Worm (Caenorhabditis elegans) whole organism, L4 larva: ENCODE measurements around the gene Y46D2A.2.
A peak's percentile ranks its signal among the peaks of the same experiment; 100 is the strongest.

Experiments used
- D1046.2 ChIP-seq: fragments of 200-800 bp; sonication (Bioruptor generic); IDR thresholded peaks from 2 replicates; pipeline ENCODE4 v1.3.6; 2022; ENCODE audit warnings: missing genetic modification characterization, missing compliant biosample characterization
- T26A8.4 ChIP-seq: fragments of 200-800 bp; sonication (Bioruptor generic); IDR thresholded peaks from 2 replicates; pipeline ENCODE4 v1.3.6; 2022; ENCODE audit warnings: missing genetic modification characterization, missing compliant biosample characterization
- Y48G9A.11 ChIP-seq: fragments of 200-800 bp; sonication (Bioruptor generic); IDR thresholded peaks from 2 replicates; pipeline ENCODE4 v1.3.6; 2022; ENCODE audit warnings: missing genetic modification reagents, missing genetic modification characterization, missing compliant biosample characterization
- ama-1 ChIP-seq: fragments of 150-350 bp; optimal IDR thresholded peaks from 2 replicates; lab custom pipeline; 2014; ENCODE audit warnings: inconsistent platforms, mixed read lengths
- ceh-20 ChIP-seq: fragments of 200-800 bp; sonication (Bioruptor generic); IDR thresholded peaks from 2 replicates; pipeline ENCODE4 v1.3.6; 2022; ENCODE audit warnings: missing genetic modification reagents, missing genetic modification characterization, missing compliant biosample characterization
- ceh-32 ChIP-seq: sonication (generic microtip); optimal IDR thresholded peaks from 2 replicates; lab custom pipeline; 2016; ENCODE audit warnings: mild to moderate bottlenecking, missing genetic modification characterization, missing compliant biosample characterization; ENCODE audit not compliant: poor library complexity
- ceh-62 ChIP-seq: sonication (generic microtip); optimal IDR thresholded peaks from 2 replicates; lab custom pipeline; 2017; ENCODE audit warnings: missing biosample characterization, missing genetic modification characterization
- ctbp-1 ChIP-seq: fragments of 200-800 bp; sonication (Bioruptor generic); IDR thresholded peaks from 2 replicates; pipeline ENCODE4 v1.3.6; 2022; ENCODE audit warnings: missing genetic modification reagents, missing genetic modification characterization, missing compliant biosample characterization
- daf-16 ChIP-seq, 3 experiments: sonication (generic microtip); optimal IDR thresholded peaks; 2 replicates each; lab custom pipeline; 2016 to 2017; ENCODE audit warnings: missing genetic modification characterization in 3 of 3, missing genetic modification reagents in 3 of 3, mild to moderate bottlenecking in 2 of 3, missing compliant biosample characterization in 2 of 3, missing biosample characterization in 1 of 3, moderate library complexity in 1 of 3
- daf-19 ChIP-seq: fragments of 200-800 bp; sonication (Bioruptor generic); conservative IDR thresholded peaks from 2 replicates; pipeline ENCODE4 v1.3.6; 2022; ENCODE audit warnings: missing genetic modification characterization, missing compliant biosample characterization
- dmd-6 ChIP-seq: fragments of 200-800 bp; sonication (Bioruptor generic); IDR thresholded peaks from 2 replicates; pipeline ENCODE4 v1.3.6; 2022; ENCODE audit warnings: missing genetic modification reagents, missing genetic modification characterization, missing compliant biosample characterization
- dmd-8 ChIP-seq: fragments of 200-800 bp; sonication (Bioruptor generic); IDR thresholded peaks from 2 replicates; pipeline ENCODE4 v1.3.6; 2022; ENCODE audit warnings: missing genetic modification characterization, missing compliant biosample characterization
- duxl-1 ChIP-seq: sonication (generic microtip); optimal IDR thresholded peaks from 2 replicates; lab custom pipeline; 2016; ENCODE audit warnings: mild to moderate bottlenecking, missing genetic modification characterization, moderate library complexity, missing compliant biosample characterization; ENCODE audit not compliant: poor library complexity
- dve-1 ChIP-seq: sonication (generic microtip); optimal IDR thresholded peaks from 2 replicates; lab custom pipeline; 2017; ENCODE audit warnings: antibody characterized with exemption, mild to moderate bottlenecking, missing genetic modification characterization, missing compliant biosample characterization; ENCODE audit not compliant: insufficient read depth
- fos-1 ChIP-seq: fragments of 150-350 bp; optimal IDR thresholded peaks from 2 replicates; lab custom pipeline; 2014; ENCODE audit warnings: missing biosample characterization, missing genetic modification characterization
- hlh-11 ChIP-seq: fragments of 200-800 bp; sonication (Bioruptor generic); optimal IDR thresholded peaks from 2 replicates; lab custom pipeline; 2018; ENCODE audit warnings: mild to moderate bottlenecking, missing genetic modification characterization, missing compliant biosample characterization
- hmg-1.1 ChIP-seq: fragments of 200-800 bp; sonication (Bioruptor generic); IDR thresholded peaks from 2 replicates; pipeline ENCODE4 v1.3.6; 2022; ENCODE audit warnings: missing genetic modification reagents, missing genetic modification characterization, missing compliant biosample characterization
- lim-7 ChIP-seq: fragments of 200-800 bp; sonication (Bioruptor generic); IDR thresholded peaks from 2 replicates; pipeline ENCODE4 v1.3.6; 2022; ENCODE audit warnings: missing genetic modification characterization, missing compliant biosample characterization
- lin-38 ChIP-seq: fragments of 200-800 bp; sonication (Bioruptor generic); IDR thresholded peaks from 2 replicates; pipeline ENCODE4 v1.3.6; 2022; ENCODE audit warnings: missing genetic modification reagents, missing genetic modification characterization, missing compliant biosample characterization
- lsy-2 ChIP-seq, 2 experiments: fragments of 150-350 bp in 1 of 2; sonication (generic microtip) in 1 of 2; optimal IDR thresholded peaks; 2 replicates each; lab custom pipeline; 2014 to 2017; ENCODE audit warnings: missing biosample characterization in 2 of 2, missing genetic modification characterization in 2 of 2
- madf-5 ChIP-seq, 2 experiments: fragments of 200-800 bp; sonication (Bioruptor generic); IDR thresholded peaks; 2 replicates each; pipeline ENCODE4 v1.3.6; 2022; ENCODE audit warnings: missing compliant biosample characterization in 2 of 2, missing genetic modification characterization in 2 of 2
- mdl-1 ChIP-seq, 2 experiments: fragments of 150-350 bp in 1 of 2; sonication (generic microtip) in 1 of 2; optimal IDR thresholded peaks; 2 replicates each; lab custom pipeline; 2014 to 2017; ENCODE audit warnings: missing biosample characterization in 2 of 2, missing genetic modification characterization in 2 of 2
- mdt-29 ChIP-seq: fragments of 200-800 bp; sonication (Bioruptor generic); IDR thresholded peaks from 2 replicates; pipeline ENCODE4 v1.3.6; 2022; ENCODE audit warnings: missing genetic modification reagents, missing genetic modification characterization, missing compliant biosample characterization
- mxl-2 ChIP-seq: fragments of 200-800 bp; sonication (Bioruptor generic); conservative IDR thresholded peaks from 2 replicates; pipeline ENCODE4 v1.3.6; 2022; ENCODE audit warnings: missing genetic modification reagents, missing genetic modification characterization, missing compliant biosample characterization
- nhr-237 ChIP-seq: sonication (generic microtip); optimal IDR thresholded peaks from 2 replicates; lab custom pipeline; 2017; ENCODE audit warnings: missing biosample characterization, missing genetic modification characterization
- nhr-28 ChIP-seq: fragments of 150-350 bp; optimal IDR thresholded peaks from 2 replicates; lab custom pipeline; 2014; ENCODE audit warnings: missing biosample characterization, missing genetic modification characterization
- nhr-48 ChIP-seq: sonication (generic microtip); optimal IDR thresholded peaks from 2 replicates; lab custom pipeline; 2016; ENCODE audit warnings: mild to moderate bottlenecking, missing genetic modification characterization, missing compliant biosample characterization
- nhr-6 ChIP-seq: fragments of 150-350 bp; optimal IDR thresholded peaks from 2 replicates; lab custom pipeline; 2014; ENCODE audit warnings: missing biosample characterization, missing genetic modification characterization
- php-3 ChIP-seq: fragments of 200-800 bp; sonication (Bioruptor generic); IDR thresholded peaks from 2 replicates; pipeline ENCODE4 v1.3.6; 2022; ENCODE audit warnings: missing genetic modification reagents, missing genetic modification characterization, missing compliant biosample characterization
- pqm-1 ChIP-seq: sonication (generic microtip); optimal IDR thresholded peaks from 2 replicates; lab custom pipeline; 2017; ENCODE audit warnings: missing biosample characterization, missing genetic modification characterization
- saeg-2 ChIP-seq: fragments of 200-800 bp; sonication (Bioruptor generic); IDR thresholded peaks from 2 replicates; pipeline ENCODE4 v1.3.6; 2022; ENCODE audit warnings: missing genetic modification reagents, missing genetic modification characterization, missing compliant biosample characterization
- sdz-12 ChIP-seq: fragments of 200-800 bp; sonication (Bioruptor generic); optimal IDR thresholded peaks from 2 replicates; lab custom pipeline; 2018; ENCODE audit warnings: mild to moderate bottlenecking, missing genetic modification characterization, missing compliant biosample characterization
- skn-1 ChIP-seq: fragments of 150-350 bp; optimal IDR thresholded peaks from 2 replicates; lab custom pipeline; 2014; ENCODE audit warnings: missing biosample characterization, missing genetic modification characterization
- spr-1 ChIP-seq: sonication (generic microtip); optimal IDR thresholded peaks from 2 replicates; lab custom pipeline; 2016; ENCODE audit warnings: mild to moderate bottlenecking, missing genetic modification characterization, missing compliant biosample characterization
- tag-97 ChIP-seq: fragments of 200-800 bp; sonication (Bioruptor generic); IDR thresholded peaks from 2 replicates; pipeline ENCODE4 v1.3.6; 2022; ENCODE audit warnings: missing genetic modification characterization, missing compliant biosample characterization
- unc-62 ChIP-seq, 3 experiments: fragments of 150-350 bp in 1 of 3; sonication (generic microtip); optimal IDR thresholded peaks in 2 of 3; peaks in 1 of 3; 1 replicate in 1 of 3; 2 replicates in 2 of 3; lab custom pipeline; 2014 to 2017; ENCODE audit warnings: missing biosample characterization in 3 of 3, missing genetic modification characterization in 3 of 3, missing genetic modification reagents in 3 of 3, missing genotype in 1 of 3
- vab-7 ChIP-seq: fragments of 200-800 bp; sonication (Bioruptor generic); IDR thresholded peaks from 2 replicates; pipeline ENCODE4 v1.3.6; 2022; ENCODE audit warnings: missing genetic modification reagents, missing genetic modification characterization, missing compliant biosample characterization
- zip-11 ChIP-seq: fragments of 200-800 bp; sonication (Bioruptor generic); IDR thresholded peaks from 2 replicates; pipeline ENCODE4 v1.3.6; 2022; ENCODE audit warnings: missing genetic modification characterization, missing compliant biosample characterization
- ztf-11 ChIP-seq: fragments of 150-350 bp; optimal IDR thresholded peaks from 2 replicates; lab custom pipeline; 2014; ENCODE audit warnings: missing biosample characterization, missing genetic modification characterization

The Y46D2A.2 gene

ce11 chrII:3327104-3327503 is 4.0 kb upstream of the Y46D2A.2 start, which contains the start of gene Y46D2A.3:
TSS of gene Y46D2A.3 (minus strand) at chrII:3327204.
- TF ChIP-seq dmd-8 (GFP tag; lab: Robert Waterston, UW) = no peak
- TF ChIP-seq mdl-1 (tag; optimal IDR thresholded peaks at IDR 0.05; lab: Kevin White, UChicago) = no peak

DNA sequence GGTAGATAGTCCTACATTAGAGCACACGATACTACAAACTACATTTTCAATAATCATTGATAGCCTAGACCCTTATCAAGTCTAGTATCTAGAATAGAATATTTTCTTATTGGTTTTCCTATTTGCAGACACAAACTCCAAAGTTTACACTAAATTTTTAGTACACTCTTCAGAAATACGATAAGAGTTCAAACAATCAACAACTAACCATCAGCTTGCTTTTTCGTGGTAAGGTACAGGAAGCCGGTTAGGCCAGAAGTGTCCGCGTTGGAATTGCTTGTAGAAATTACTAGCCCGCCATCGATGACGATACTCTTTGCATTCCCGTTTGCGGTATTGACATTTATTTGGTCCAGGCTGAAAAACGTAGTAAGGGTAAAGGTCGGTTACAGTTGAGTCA is 822 bp downstream of the Y46D2A.2 start, which contains the start of gene Y46D2A.1:
TSS of gene Y46D2A.1 (plus strand) at position 301 of the 400 bp plus-strand sequence.
- TF ChIP-seq dmd-6 (0 out of 2 replicates have a peak, but pooled peaks have one; percentile 12), unc-62 (GFP tag; optimal IDR thresholded peaks at IDR 0.05 in 1 of 2; lab: Kevin White, UChicago) (no peak), unc-62 (tag; optimal IDR thresholded peaks at IDR 0.05; lab: Kevin White, UChicago) (no peak), mdt-29 (GFP tag; lab: Robert Waterston, UW) (no peak), nhr-28 (tag; lab: Kevin White, UChicago) (peak; percentile 22)

DNA sequence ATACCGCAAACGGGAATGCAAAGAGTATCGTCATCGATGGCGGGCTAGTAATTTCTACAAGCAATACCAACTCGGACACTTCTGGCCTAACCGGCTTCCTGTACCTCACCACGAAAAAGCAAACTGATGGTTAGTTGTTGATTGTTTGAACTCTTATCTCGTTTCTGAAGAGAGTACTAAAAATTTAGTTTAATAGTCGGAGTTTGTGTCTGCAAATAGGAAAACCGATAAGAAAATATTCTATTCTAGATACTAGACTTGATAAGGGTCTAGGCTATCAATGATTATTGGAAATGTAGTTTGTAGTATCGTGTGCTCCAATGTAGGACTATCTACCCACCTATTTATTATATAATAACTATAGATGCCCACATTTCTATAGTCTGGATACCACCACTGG is 4.2 kb downstream of the Y46D2A.2 start:
- TF ChIP-seq Y48G9A.11 (GFP tag; lab: Robert Waterston, UW) (no peak), lsy-2 (tag; optimal IDR thresholded peaks at IDR 0.05; lab: Kevin White, UChicago) (no peak), zip-11 (GFP tag; lab: Robert Waterston, UW) (no peak), daf-19 (GFP tag; lab: Robert Waterston, UW) (no peak), nhr-28 (tag; lab: Kevin White, UChicago) (peak; percentile 68), hlh-11 (tag; lab: Kevin White, UChicago) (peak; percentile 43), daf-16 (GFP tag; optimal IDR thresholded peaks at IDR 0.05; lab: Kevin White, UChicago) (no peak), daf-16 (tag; optimal IDR thresholded peaks at IDR 0.05; lab: Kevin White, UChicago) (peak; percentile 20), ztf-11 (tag; lab: Kevin White, UChicago) (no peak), nhr-6 (tag; lab: Kevin White, UChicago) (no peak), dve-1 (tag; lab: Kevin White, UChicago) (peak; percentile 23), skn-1 (tag; lab: Kevin White, UChicago) (no peak), vab-7 (GFP tag; lab: Robert Waterston, UW) (no peak), dmd-6 (peak; percentile 73), pqm-1 (peak; percentile 33), php-3 (GFP tag; lab: Robert Waterston, UW) (peak; percentile 87), lim-7 (GFP tag; lab: Robert Waterston, UW) (no peak)

ce11 chrII:3313442-3313841 is 9.6 kb downstream of the Y46D2A.2 start, which contains the start of gene F39E9.6:
TSS of gene F39E9.6 (minus strand) at chrII:3313542.
- no peak for TF ChIP-seq D1046.2 (GFP tag; lab: Robert Waterston, UW)
- no peak for TF ChIP-seq ctbp-1 (GFP tag; lab: Robert Waterston, UW)
- TF ChIP-seq sdz-12 (GFP tag; lab: Kevin White, UChicago) = no peak
- TF ChIP-seq spr-1 = no peak
- no peak for TF ChIP-seq ceh-32
- no peak for TF ChIP-seq ceh-20 (GFP tag; lab: Robert Waterston, UW)
- no peak for TF ChIP-seq php-3 (GFP tag; lab: Robert Waterston, UW)
- TF ChIP-seq fos-1 (tag; lab: Kevin White, UChicago) = no peak
- TF ChIP-seq Y48G9A.11 (GFP tag; lab: Robert Waterston, UW) = no peak
- no peak for TF ChIP-seq mxl-2 (GFP tag; lab: Robert Waterston, UW)
- TF ChIP-seq dmd-8 (GFP tag; lab: Robert Waterston, UW) = no peak

DNA sequence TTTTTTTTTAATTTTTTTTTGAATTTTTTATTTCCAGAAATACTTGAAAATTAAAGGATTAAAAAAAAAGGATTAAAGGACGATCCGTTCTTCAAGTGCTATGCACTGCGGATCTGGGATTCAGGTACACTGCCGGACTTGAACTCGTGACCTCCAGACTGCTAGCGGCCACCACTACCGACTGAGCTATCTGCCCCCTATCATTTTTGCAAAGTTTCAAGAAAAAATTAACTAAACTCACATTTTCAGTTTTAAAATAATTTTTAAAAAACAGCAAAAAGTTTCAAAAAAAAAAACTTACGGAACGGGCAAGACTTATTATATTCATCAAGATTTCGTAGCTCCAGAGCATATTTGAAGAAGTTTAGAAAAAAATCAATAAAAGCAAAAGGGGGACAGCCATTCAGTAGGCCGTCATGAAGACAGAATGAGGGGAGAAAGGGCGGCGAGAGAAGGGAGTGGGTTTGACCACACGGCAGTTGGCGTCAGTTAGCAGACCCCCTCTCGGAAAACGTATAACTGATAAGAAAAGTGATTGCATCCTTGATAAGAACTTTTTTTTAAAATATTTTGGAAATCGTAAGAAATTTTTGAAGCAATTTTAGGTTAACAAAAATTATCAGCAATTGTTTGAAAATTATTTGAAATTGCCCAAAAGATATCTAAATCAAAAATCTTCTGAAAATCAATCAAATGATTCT is 12.0 kb downstream of the Y46D2A.2 start:
- TF ChIP-seq nhr-28 (tag; lab: Kevin White, UChicago) = peak; percentile 23
- peak; percentile 56 for TF ChIP-seq pqm-1
- TF ChIP-seq tag-97 (GFP tag; lab: Robert Waterston, UW) = no peak
- TF ChIP-seq nhr-237 (tag; lab: Kevin White, UChicago) = no peak
- peak; percentile 69 for TF ChIP-seq duxl-1 (tag; lab: Kevin White, UChicago)
- TF ChIP-seq mdl-1 (tag; optimal IDR thresholded peaks at IDR 0.05; lab: Kevin White, UChicago) = no peak
- no peak for TF ChIP-seq php-3 (GFP tag; lab: Robert Waterston, UW)
- TF ChIP-seq dmd-6 = peak; percentile 13; the same call in 1 of the 2 replicates
- no peak for TF ChIP-seq saeg-2 (GFP tag; lab: Robert Waterston, UW)
- no peak for TF ChIP-seq nhr-48 (tag; lab: Kevin White, UChicago)
- TF ChIP-seq daf-16 (GFP tag; optimal IDR thresholded peaks at IDR 0.05; lab: Kevin White, UChicago) = no peak
- TF ChIP-seq daf-16 (tag; optimal IDR thresholded peaks at IDR 0.05; lab: Kevin White, UChicago) = peak; percentile 11
- TF ChIP-seq T26A8.4 = no peak
- TF ChIP-seq lin-38 (GFP tag; lab: Robert Waterston, UW) = peak; percentile 40
- TF ChIP-seq hmg-1.1 (GFP tag; lab: Robert Waterston, UW) = no peak
- TF ChIP-seq madf-5 (GFP tag; IDR thresholded peaks at IDR 0.05; lab: Robert Waterston, UW) = no peak
- TF ChIP-seq ceh-62 = no peak
- TF ChIP-seq dmd-8 (GFP tag; lab: Robert Waterston, UW) = no peak
- no peak for TF ChIP-seq ama-1
